In the genomic region with DNA sequence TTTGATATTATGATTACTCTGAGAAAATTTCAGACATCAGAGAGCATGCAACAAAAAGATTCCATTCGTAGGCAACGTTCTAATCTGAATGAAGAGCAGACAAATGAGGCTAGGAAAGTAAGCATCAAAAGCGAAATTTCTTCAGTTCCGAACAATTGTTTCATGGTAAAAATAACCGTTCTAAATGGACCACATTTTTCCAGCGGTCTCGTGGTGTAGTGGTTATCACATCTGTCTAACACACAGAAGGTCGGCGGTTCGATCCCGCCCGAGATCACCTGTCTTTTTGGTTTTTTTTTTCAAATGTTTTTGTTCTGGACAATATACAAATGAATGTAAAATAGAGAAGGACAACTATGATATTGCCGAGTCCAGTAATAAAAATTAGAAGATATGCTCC, we compare ENCODE assay signal across 1 worm cellular context.
TF ChIP-seq lines count a peak whose summit lies in the region.

A gene (plus strand): TSS at position 34 of the 400 bp plus-strand sequence.

TF ChIP-seq in whole organism, L4 larva, 104 proteins besides CTCF, POLR2A, EP300 and RAD21 (continued from another document):
- TF ChIP-seq mdt-29 (GFP tag; IDR thresholded peaks at IDR 0.05; lab: Robert Waterston, UW) (0 out of 2 replicates have a peak, but pooled peaks have one; percentile 13), daf-16 (GFP tag; optimal IDR thresholded peaks at IDR 0.05; lab: Kevin White, UChicago) (no peak), daf-16 (tag; optimal IDR thresholded peaks at IDR 0.05; lab: Kevin White, UChicago) (no peak), zag-1 (tag; optimal IDR thresholded peaks at IDR 0.05; lab: Kevin White, UChicago) (no peak), nhr-10 (tag; optimal IDR thresholded peaks at IDR 0.05; lab: Kevin White, UChicago) (no peak), R02D3.7 (tag; optimal IDR thresholded peaks at IDR 0.05; lab: Kevin White, UChicago) (no peak), nhr-6 (tag; optimal IDR thresholded peaks at IDR 0.05; lab: Kevin White, UChicago) (no peak), vab-7 (GFP tag; IDR thresholded peaks at IDR 0.05; lab: Robert Waterston, UW) (no peak), ceh-82 (tag; optimal IDR thresholded peaks at IDR 0.05; lab: Kevin White, UChicago) (no peak), lim-7 (GFP tag; IDR thresholded peaks at IDR 0.05; lab: Robert Waterston, UW) (no peak), egl-27 (tag; optimal IDR thresholded peaks at IDR 0.05; lab: Kevin White, UChicago) (no peak), T20F7.1 (GFP tag; optimal IDR thresholded peaks at IDR 0.05; lab: Kevin White, UChicago) (no peak), ama-1 (optimal IDR thresholded peaks at IDR 0.05; lab: Kevin White, UChicago) (no peak), nhr-76 (tag; optimal IDR thresholded peaks at IDR 0.05; lab: Kevin White, UChicago) (no peak), ceh-32 (tag; optimal IDR thresholded peaks at IDR 0.05; lab: Kevin White, UChicago; ENCODE audit: poor library complexity) (no peak), lin-38 (GFP tag; IDR thresholded peaks at IDR 0.05; lab: Robert Waterston, UW) (peak; percentile 27), ZK546.5 (tag; optimal IDR thresholded peaks at IDR 0.05; lab: Kevin White, UChicago) (no peak), unc-39 (tag; optimal IDR thresholded peaks at IDR 0.05; lab: Kevin White, UChicago) (no peak), mep-1 (tag; optimal IDR thresholded peaks at IDR 0.05; lab: Kevin White, UChicago) (no peak), T26A8.4 (GFP tag; IDR thresholded peaks at IDR 0.05; lab: Robert Waterston, UW) (no peak), ceh-20 (GFP tag; IDR thresholded peaks at IDR 0.05; lab: Robert Waterston, UW) (no peak), zfp-3 (GFP tag; conservative IDR thresholded peaks at IDR 0.05; lab: Robert Waterston, UW) (no peak), tag-97 (GFP tag; IDR thresholded peaks at IDR 0.05; lab: Robert Waterston, UW) (no peak), mxl-3 (GFP tag; optimal IDR thresholded peaks at IDR 0.05; lab: Kevin White, UChicago) (no peak)
